Fruit fly (Drosophila melanogaster): Measurements from ENCODE around the gene CG18088.

Gene CG18088

DNA sequence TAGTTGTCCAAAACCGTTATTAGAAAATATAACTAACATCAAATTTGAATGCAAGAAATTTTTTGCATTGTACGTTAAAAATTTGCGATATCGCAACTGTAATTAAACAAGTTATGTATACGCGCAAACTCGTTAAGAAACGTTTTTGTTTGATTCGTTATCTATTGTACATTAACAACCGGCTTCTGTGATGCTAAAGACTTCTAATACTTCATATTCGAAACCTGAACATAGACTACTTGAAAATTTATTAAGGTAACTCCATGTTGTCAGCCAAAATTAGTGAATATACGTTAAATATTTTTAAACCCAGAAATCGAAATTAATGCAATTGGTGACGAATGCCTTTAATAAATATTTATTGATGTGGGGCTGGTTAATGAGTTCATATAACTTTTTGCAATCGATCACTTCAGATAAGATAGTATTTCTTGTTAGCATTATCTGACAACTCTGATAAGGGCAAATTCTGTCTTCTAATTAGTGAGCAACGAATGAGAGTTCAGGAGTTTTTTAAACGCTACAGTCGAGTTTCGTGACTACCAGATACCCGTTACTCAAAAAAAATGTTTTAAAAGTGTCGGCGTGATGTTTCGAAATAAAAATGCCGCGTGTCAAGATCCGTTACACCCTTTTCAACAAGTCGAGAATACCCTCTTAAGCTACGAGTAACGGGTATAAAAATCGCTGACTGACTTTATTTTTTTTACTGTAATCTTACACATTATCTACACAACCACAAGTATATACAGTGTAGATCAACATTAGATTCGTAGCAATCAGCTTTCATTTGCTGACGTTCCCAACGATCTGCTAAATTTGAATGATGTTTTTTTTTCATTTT, 14.9 kb upstream of the CG18088 start (continued):
- TF ChIP-seq Neu2 (GFP tag; optimal IDR thresholded peaks at IDR 0.05; ENCODE audit: borderline replicate concordance) (no peak), CG12391 (tag; optimal IDR thresholded peaks at IDR 0.05) (peak; percentile 12), CG4424 (GFP tag; optimal IDR thresholded peaks at IDR 0.05) (peak; percentile 49), CG13894 (tag; optimal IDR thresholded peaks at IDR 0.05) (peak; percentile 17), sens (GFP tag) (peak; percentile 86), CG15514 (GFP tag; optimal IDR thresholded peaks at IDR 0.05) (peak; percentile 39), CG2199 (GFP tag; IDR thresholded peaks at IDR 0.05) (peak; percentile 85), CoRest (tag; optimal IDR thresholded peaks at IDR 0.05) (peak; percentile 30), CrebB (tag; optimal IDR thresholded peaks at IDR 0.05) (no peak), CG6813 (GFP tag; optimal IDR thresholded peaks at IDR 0.05) (peak; percentile 9), CG2129 (GFP tag; IDR thresholded peaks at IDR 0.05; ENCODE audit: partially characterized antibody) (no peak), vvl (GFP tag; IDR thresholded peaks at IDR 0.05) (peak; percentile 58), gce (GFP tag; IDR thresholded peaks at IDR 0.05) (no peak), CG1602 (GFP tag; optimal IDR thresholded peaks at IDR 0.05) (peak; percentile 4), bigmax (GFP tag; optimal IDR thresholded peaks at IDR 0.05) (no peak), Opbp (GFP tag; IDR thresholded peaks at IDR 0.05; ENCODE audit: partially characterized antibody) (peak; percentile 76; the same call in 2 of the 3 replicates), insv (GFP tag; optimal IDR thresholded peaks at IDR 0.05) (peak; percentile 52 to 93), Nf-YA (GFP tag; IDR thresholded peaks at IDR 0.05) (no peak), nom (GFP tag; optimal IDR thresholded peaks at IDR 0.05) (no peak), HLH4C (GFP tag; IDR thresholded peaks at IDR 0.05; ENCODE audit: partially characterized antibody) (no peak; the same call in 2 of the 3 replicates), CG8924 (tag; optimal IDR thresholded peaks at IDR 0.05) (peak; percentile 34), otp (GFP tag; IDR thresholded peaks at IDR 0.05) (peak; percentile 38; the same call in 1 of the 3 replicates), az2 (GFP tag; optimal IDR thresholded peaks at IDR 0.05) (peak; percentile 15), CG10267 (tag; optimal IDR thresholded peaks at IDR 0.05) (no peak), CG6854 (GFP tag; optimal IDR thresholded peaks at IDR 0.05) (no peak), CG15479 (GFP tag; optimal IDR thresholded peaks at IDR 0.05) (no peak), peb (GFP tag; IDR thresholded peaks at IDR 0.05) (no peak), aop (GFP tag; IDR thresholded peaks at IDR 0.05) (no peak), HHEX (GFP tag; optimal IDR thresholded peaks at IDR 0.05) (peak; percentile 52), jumu (GFP tag; optimal IDR thresholded peaks at IDR 0.05) (no peak), ttk (GFP tag; IDR thresholded peaks at IDR 0.05) (peak; percentile 49), dmrt99B (tag; optimal IDR thresholded peaks at IDR 0.05) (peak; percentile 37), wor (GFP tag; IDR thresholded peaks at IDR 0.05) (no peak), mam (GFP tag; optimal IDR thresholded peaks at IDR 0.05) (peak; percentile 9), psq (GFP tag; optimal IDR thresholded peaks at IDR 0.05) (no peak), esg (GFP tag; conservative IDR thresholded peaks at IDR 0.05) (no peak; the same call in 1 of the 2 replicates), cato (GFP tag; optimal IDR thresholded peaks at IDR 0.05; ENCODE audit: borderline replicate concordance) (no peak), Nf-YC (tag; optimal IDR thresholded peaks at IDR 0.05) (no peak), CG32772 (GFP tag; IDR thresholded peaks at IDR 0.05) (peak; percentile 67), CG4730 (GFP tag; IDR thresholded peaks at IDR 0.05) (0 out of 2 replicates have a peak, but pooled peaks have one; percentile 26), HmgD (GFP tag; optimal IDR thresholded peaks at IDR 0.05) (peak; percentile 49), trh (GFP tag; optimal IDR thresholded peaks at IDR 0.05) (no peak), sima (GFP tag; optimal IDR thresholded peaks at IDR 0.05) (no peak), CG2120 (GFP tag; optimal IDR thresholded peaks at IDR 0.05) (peak; percentile 72), Vsx1 (GFP tag; optimal IDR thresholded peaks at IDR 0.05) (no peak), Bdp1 (GFP tag; optimal IDR thresholded peaks at IDR 0.05) (no peak), lab (GFP tag; optimal IDR thresholded peaks at IDR 0.05) (peak; percentile 88), bowl (GFP tag; IDR thresholded peaks at IDR 0.05) (no peak), E2f1 (GFP tag; IDR thresholded peaks at IDR 0.05) (peak; percentile 34; the same call in 1 of the 2 replicates)

Measured in whole organism, embryonic.